Fruit fly (Drosophila melanogaster) S2 (cell line): ENCODE data around the gene mus302.

Experiments used
- CG8478 ChIP-seq: fragments of >200 bp; optimal IDR thresholded peaks from 2 replicates; lab custom pipeline; 2018
- CTCF ChIP-seq, 2 experiments: fragments of >200 bp; optimal IDR thresholded peaks; 2 replicates each; lab custom pipeline; 2018

DNA sequence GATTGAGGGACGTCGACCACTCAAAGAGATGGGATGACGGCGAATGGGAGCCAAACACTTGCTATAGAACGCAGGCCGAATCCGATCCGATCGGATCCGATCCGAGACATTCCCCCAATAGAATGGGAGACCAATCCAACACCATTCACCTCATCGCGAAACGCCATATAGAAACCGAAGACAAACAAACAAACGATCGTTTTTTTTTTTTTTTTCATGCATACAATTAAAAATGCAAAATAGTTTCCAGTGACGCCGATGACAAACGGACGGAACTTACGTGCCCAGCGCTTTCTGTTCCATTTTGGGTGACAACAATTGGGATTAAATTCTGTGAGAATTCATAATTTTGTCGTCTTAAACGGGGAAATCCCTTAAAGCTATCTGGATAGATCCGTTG, 34.4 kb upstream of the mus302 start:
- TF ChIP-seq CG8478 (no peak), CTCF (optimal IDR thresholded peaks at IDR 0.05; lab: Kevin White, UChicago) (no peak)
